Worm (Caenorhabditis elegans) whole organism, L1 larva: ENCODE measurements around the gene srh-42.

ENCODE experiments used
- C16A3.4 ChIP-seq: fragments of 150-350 bp; optimal IDR thresholded peaks from 2 replicates; lab custom pipeline; 2014; ENCODE audit warnings: missing biosample characterization, missing genetic modification characterization
- F16B12.6 ChIP-seq: fragments of 150-350 bp; optimal IDR thresholded peaks from 2 replicates; lab custom pipeline; 2014; ENCODE audit warnings: missing biosample characterization, missing genetic modification characterization
- aly-2 ChIP-seq: fragments of 150-350 bp; optimal IDR thresholded peaks from 2 replicates; lab custom pipeline; 2014; ENCODE audit warnings: missing biosample characterization, missing genetic modification characterization
- blmp-1 ChIP-seq: fragments of 150-350 bp; optimal IDR thresholded peaks from 2 replicates; lab custom pipeline; 2014; ENCODE audit warnings: missing biosample characterization, missing genetic modification characterization
- ceh-8 ChIP-seq: fragments of 200-800 bp; sonication (Bioruptor generic); optimal IDR thresholded peaks from 2 replicates; lab custom pipeline; 2018; ENCODE audit warnings: mild to moderate bottlenecking, missing genetic modification characterization, moderate library complexity, missing compliant biosample characterization
- ces-1 ChIP-seq: fragments of 150-350 bp; optimal IDR thresholded peaks from 2 replicates; lab custom pipeline; 2014; ENCODE audit warnings: missing biosample characterization, missing genetic modification reagents, missing genetic modification characterization
- dpl-1 ChIP-seq, 3 experiments: fragments of 150-350 bp in 2 of 3; sonication (generic microtip) in 1 of 3; optimal IDR thresholded peaks; 2 replicates each; lab custom pipeline; 2014 to 2017; ENCODE audit warnings: missing biosample characterization in 3 of 3, missing genetic modification characterization in 3 of 3, missing genetic modification reagents in 3 of 3
- efl-1 ChIP-seq, 4 experiments: fragments of 150-350 bp; optimal IDR thresholded peaks in 3 of 4; peaks in 1 of 4; 1 replicate in 1 of 4; 2 replicates in 3 of 4; lab custom pipeline; 2014; ENCODE audit warnings: missing biosample characterization in 2 of 4, missing genetic modification characterization in 2 of 4, missing genetic modification reagents in 2 of 4
- efl-3 ChIP-seq: fragments of 200-800 bp; sonication (Bioruptor generic); optimal IDR thresholded peaks from 2 replicates; lab custom pipeline; 2018; ENCODE audit warnings: mild to moderate bottlenecking, missing genetic modification characterization, missing compliant biosample characterization
- egl-13 ChIP-seq: sonication (generic microtip); optimal IDR thresholded peaks from 2 replicates; lab custom pipeline; 2016; ENCODE audit warnings: missing genotype, missing genetic modification reagents, missing genetic modification characterization, missing compliant biosample characterization
- egl-27 ChIP-seq, 2 experiments: fragments of 150-350 bp in 1 of 2; sonication (generic microtip); optimal IDR thresholded peaks; 3 replicates each; lab custom pipeline; 2017 to 2018; ENCODE audit warnings: missing biosample characterization in 2 of 2, missing genetic modification characterization in 2 of 2, missing genetic modification reagents in 2 of 2
- fkh-10 ChIP-seq: sonication (generic microtip); optimal IDR thresholded peaks from 2 replicates; lab custom pipeline; 2017; ENCODE audit warnings: missing biosample characterization, missing genetic modification reagents, missing genetic modification characterization
- fkh-4 ChIP-seq: sonication (generic microtip); optimal IDR thresholded peaks from 2 replicates; lab custom pipeline; 2016; ENCODE audit warnings: missing compliant biosample characterization, missing genetic modification characterization, borderline replicate concordance
- isw-1 ChIP-seq: fragments of 200-800 bp; sonication (Bioruptor generic); IDR thresholded peaks from 2 replicates; pipeline ENCODE4 v1.3.6; 2022; ENCODE audit warnings: missing genetic modification characterization, missing compliant biosample characterization
- lir-3 ChIP-seq: sonication (generic microtip); optimal IDR thresholded peaks from 2 replicates; lab custom pipeline; 2016; ENCODE audit warnings: mild to moderate bottlenecking, missing genetic modification characterization, moderate library complexity, missing compliant biosample characterization; ENCODE audit not compliant: poor library complexity
- lsy-2 ChIP-seq, 2 experiments: fragments of 150-350 bp; optimal IDR thresholded peaks; 2 replicates each; lab custom pipeline; 2014; ENCODE audit warnings: missing biosample characterization in 2 of 2, missing genetic modification characterization in 2 of 2
- mep-1 ChIP-seq: fragments of 150-350 bp; optimal IDR thresholded peaks from 2 replicates; lab custom pipeline; 2014; ENCODE audit warnings: missing biosample characterization, missing genetic modification characterization
- nhr-11 ChIP-seq: fragments of 150-350 bp; optimal IDR thresholded peaks from 2 replicates; lab custom pipeline; 2014; ENCODE audit warnings: missing biosample characterization, missing genetic modification characterization
- nhr-12 ChIP-seq: sonication (generic microtip); optimal IDR thresholded peaks from 2 replicates; lab custom pipeline; 2017; ENCODE audit warnings: missing biosample characterization, missing genetic modification characterization
- nhr-20 ChIP-seq: sonication (generic microtip); optimal IDR thresholded peaks from 2 replicates; lab custom pipeline; 2016; ENCODE audit warnings: mild to moderate bottlenecking, missing genetic modification characterization, missing compliant biosample characterization
- nhr-237 ChIP-seq: fragments of 150-350 bp; optimal IDR thresholded peaks from 2 replicates; lab custom pipeline; 2014; ENCODE audit warnings: missing biosample characterization, missing genetic modification characterization
- nhr-47 ChIP-seq: sonication (generic microtip); optimal IDR thresholded peaks from 2 replicates; lab custom pipeline; 2016; ENCODE audit warnings: mild to moderate bottlenecking, missing genetic modification characterization, moderate library complexity, missing compliant biosample characterization
- nhr-71 ChIP-seq: sonication (generic microtip); optimal IDR thresholded peaks from 2 replicates; lab custom pipeline; 2016; ENCODE audit warnings: mild to moderate bottlenecking, missing genetic modification characterization, moderate library complexity, missing compliant biosample characterization
- nhr-85 ChIP-seq: sonication (generic microtip); peaks from one replicate; lab custom pipeline; 2016; ENCODE audit warnings: missing genetic modification characterization, inconsistent platforms, missing compliant biosample characterization
- nhr-90 ChIP-seq: sonication (generic microtip); optimal IDR thresholded peaks from 2 replicates; lab custom pipeline; 2016; ENCODE audit warnings: mild to moderate bottlenecking, missing genetic modification characterization, missing compliant biosample characterization; ENCODE audit not compliant: poor library complexity
- skn-1 ChIP-seq: fragments of 150-350 bp; optimal IDR thresholded peaks from 2 replicates; lab custom pipeline; 2014; ENCODE audit warnings: missing biosample characterization, missing genetic modification characterization
- sox-4 ChIP-seq: sonication (generic microtip); optimal IDR thresholded peaks from 2 replicates; lab custom pipeline; 2016; ENCODE audit warnings: missing genetic modification characterization, missing compliant biosample characterization
- sup-37 ChIP-seq: fragments of 200-800 bp; sonication (Bioruptor generic); optimal IDR thresholded peaks from 2 replicates; lab custom pipeline; 2018; ENCODE audit warnings: mild to moderate bottlenecking, missing genetic modification characterization, missing compliant biosample characterization
- unc-86 ChIP-seq: sonication (generic microtip); optimal IDR thresholded peaks from 2 replicates; lab custom pipeline; 2016; ENCODE audit warnings: missing genetic modification characterization, missing compliant biosample characterization
- unc-98 ChIP-seq: fragments of 200-800 bp; sonication (Bioruptor generic); IDR thresholded peaks from 2 replicates; pipeline ENCODE4 v1.3.6; 2022; ENCODE audit warnings: missing genetic modification characterization, missing compliant biosample characterization

srh-42 gene

DNA sequence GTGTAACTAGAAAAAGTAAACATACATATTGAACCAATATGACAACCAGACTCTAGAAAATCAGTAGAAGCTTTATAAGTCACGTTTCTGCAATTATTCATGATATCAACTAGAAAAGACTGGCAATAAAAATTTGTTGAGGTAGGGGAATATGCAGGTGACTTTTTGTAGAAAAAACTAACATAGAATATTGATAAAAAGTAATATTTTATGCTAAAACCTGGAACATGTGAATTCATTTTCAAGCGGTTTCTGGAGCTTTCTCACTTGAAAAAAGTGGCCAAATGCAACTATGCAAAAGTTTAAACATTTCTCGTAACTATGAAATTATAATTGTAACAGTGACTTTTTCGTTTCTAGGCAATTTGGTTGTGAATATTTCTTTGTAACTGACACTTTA, at the start of gene srh-42:
TSS of gene srh-42 (minus strand) at position 101 of the 400 bp plus-strand sequence.
- TF ChIP-seq efl-1 (optimal IDR thresholded peaks at IDR 0.05; lab: Kevin White, UChicago) (no peak), efl-1 (GFP tag; optimal IDR thresholded peaks at IDR 0.05 in 1 of 2; lab: Kevin White, UChicago) (no peak), fkh-10 (GFP tag; lab: Kevin White, UChicago) (no peak), nhr-90 (tag; lab: Kevin White, UChicago) (no peak), unc-98 (GFP tag; lab: Robert Waterston, UW) (no peak)
- TF ChIP-seq, all 84 proteins: peak for 0

DNA sequence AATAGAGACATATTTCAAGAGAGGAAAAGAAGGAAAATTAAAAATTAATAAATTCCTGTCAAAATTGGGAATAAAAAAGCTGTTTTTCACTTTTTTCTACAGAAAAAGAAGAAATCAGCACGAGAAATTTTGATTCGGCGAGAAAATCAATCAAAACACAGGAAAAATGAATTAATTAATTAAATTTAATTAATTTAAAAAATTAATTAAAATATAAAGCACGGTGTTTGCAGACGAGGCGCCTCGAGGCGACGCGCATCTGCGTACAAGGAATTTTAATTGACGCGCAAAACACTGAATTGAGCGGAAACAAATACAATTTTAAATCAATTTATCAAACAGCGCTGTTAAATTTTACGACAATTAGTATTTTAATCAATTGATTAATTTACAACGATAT, 32.4 kb upstream of the srh-42 start:
- TF ChIP-seq dpl-1 (GFP tag; optimal IDR thresholded peaks at IDR 0.05; lab: Kevin White, UChicago) (peak in 1 of 3 experiments; percentile 22), ceh-8 (GFP tag; lab: Kevin White, UChicago) (peak; percentile 36), lir-3 (no peak), efl-1 (optimal IDR thresholded peaks at IDR 0.05; lab: Kevin White, UChicago) (peak in 1 of 2 experiments; percentile 18), efl-1 (GFP tag; optimal IDR thresholded peaks at IDR 0.05 in 1 of 2; lab: Kevin White, UChicago) (peak in 1 of 2 experiments; percentile 18), F16B12.6 (tag; lab: Kevin White, UChicago) (peak; percentile 16), ces-1 (no peak)

DNA sequence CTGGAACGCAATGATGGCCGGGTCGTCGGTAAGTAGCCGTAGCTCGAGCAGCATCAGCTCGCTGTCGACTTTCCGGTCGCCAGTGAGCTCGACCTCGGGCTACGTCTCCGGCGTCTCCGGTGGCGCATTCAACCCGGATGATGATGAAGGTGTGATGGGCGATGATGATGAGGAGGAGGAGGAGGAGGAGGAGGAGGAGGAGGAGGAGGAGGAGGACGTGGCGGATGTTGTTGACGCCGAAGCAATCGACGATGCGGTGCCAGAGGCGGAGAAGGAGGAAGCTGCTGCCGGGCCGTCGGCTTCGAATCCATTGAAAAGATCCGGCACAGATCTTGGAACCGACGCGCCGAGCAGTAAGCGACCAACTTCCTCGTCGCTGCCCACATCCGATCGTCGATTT, 30.4 kb upstream of the srh-42 start:
- TF ChIP-seq ceh-8 (GFP tag; lab: Kevin White, UChicago): peak; percentile 48
- TF ChIP-seq skn-1: no peak
- TF ChIP-seq, all 84 proteins: peak for 1

DNA sequence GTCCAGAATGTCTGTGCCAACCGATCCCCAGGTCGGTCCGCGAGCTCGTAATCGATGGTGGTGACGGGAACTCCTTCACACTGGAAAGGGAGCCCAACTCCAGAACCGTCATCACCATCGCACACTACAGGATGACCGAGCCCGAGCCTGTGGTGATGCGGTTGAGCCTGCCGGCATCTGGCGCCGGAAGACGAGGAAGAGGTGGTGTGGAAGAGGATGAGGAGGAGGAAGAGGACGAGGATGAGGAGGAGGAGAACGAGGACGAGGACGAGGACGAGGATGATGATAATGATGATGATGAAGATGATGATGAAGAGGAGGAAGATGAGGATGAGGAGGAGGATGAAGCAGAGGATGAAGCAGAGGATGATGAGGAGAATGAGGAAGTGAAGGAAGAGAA, 29.2 kb upstream of the srh-42 start, which contains the start of gene Y54G11A.14:
TSS of gene Y54G11A.14 (plus strand) at position 132 of the 400 bp plus-strand sequence.
- TF ChIP-seq nhr-71 (tag; lab: Kevin White, UChicago) (no peak), sup-37 (GFP tag; lab: Kevin White, UChicago) (no peak), nhr-20 (no peak), isw-1 (GFP tag; lab: Robert Waterston, UW) (no peak), unc-98 (GFP tag; lab: Robert Waterston, UW) (no peak), lsy-2 (tag; optimal IDR thresholded peaks at IDR 0.05; lab: Kevin White, UChicago) (no peak), fkh-4 (tag; lab: Kevin White, UChicago) (no peak), nhr-12 (no peak), sox-4 (tag; lab: Kevin White, UChicago) (no peak), ces-1 (no peak), C16A3.4 (no peak), nhr-237 (no peak), egl-13 (tag; lab: Kevin White, UChicago) (no peak), ceh-8 (GFP tag; lab: Kevin White, UChicago) (no peak), egl-27 (tag; optimal IDR thresholded peaks at IDR 0.05; lab: Kevin White, UChicago) (no peak), unc-86 (tag; lab: Kevin White, UChicago) (no peak), efl-1 (optimal IDR thresholded peaks at IDR 0.05; lab: Kevin White, UChicago) (no peak), efl-1 (GFP tag; optimal IDR thresholded peaks at IDR 0.05 in 1 of 2; lab: Kevin White, UChicago) (no peak), aly-2 (tag; lab: Kevin White, UChicago) (no peak), nhr-85 (tag; lab: Kevin White, UChicago) (no peak), mep-1 (tag; lab: Kevin White, UChicago) (no peak)

DNA sequence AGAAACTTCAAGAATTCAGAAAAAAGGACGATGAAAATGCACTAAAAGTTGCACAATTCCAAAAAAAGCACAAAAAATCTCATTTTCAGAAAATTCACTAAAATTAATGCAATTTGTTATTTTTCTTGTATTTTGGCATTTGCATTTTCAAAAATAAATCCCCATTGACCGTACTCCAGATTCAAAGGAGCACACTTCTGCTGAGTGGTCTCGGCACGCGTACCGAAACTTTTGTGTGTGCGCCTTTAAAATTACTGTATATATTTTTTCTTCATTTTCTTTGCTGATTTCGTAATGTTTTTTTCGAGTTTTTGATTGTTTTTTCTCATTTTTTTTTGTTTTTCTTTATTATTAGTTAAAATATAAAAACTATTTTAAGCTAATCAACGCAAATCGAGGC, 23.3 kb upstream of the srh-42 start:
- no peak for TF ChIP-seq dpl-1 (GFP tag; optimal IDR thresholded peaks at IDR 0.05; lab: Kevin White, UChicago)
- TF ChIP-seq nhr-47: no peak
- no peak for TF ChIP-seq efl-1 (optimal IDR thresholded peaks at IDR 0.05; lab: Kevin White, UChicago)
- TF ChIP-seq efl-1 (GFP tag; optimal IDR thresholded peaks at IDR 0.05 in 1 of 2; lab: Kevin White, UChicago): peak in 1 of 2 experiments; percentile 44

DNA sequence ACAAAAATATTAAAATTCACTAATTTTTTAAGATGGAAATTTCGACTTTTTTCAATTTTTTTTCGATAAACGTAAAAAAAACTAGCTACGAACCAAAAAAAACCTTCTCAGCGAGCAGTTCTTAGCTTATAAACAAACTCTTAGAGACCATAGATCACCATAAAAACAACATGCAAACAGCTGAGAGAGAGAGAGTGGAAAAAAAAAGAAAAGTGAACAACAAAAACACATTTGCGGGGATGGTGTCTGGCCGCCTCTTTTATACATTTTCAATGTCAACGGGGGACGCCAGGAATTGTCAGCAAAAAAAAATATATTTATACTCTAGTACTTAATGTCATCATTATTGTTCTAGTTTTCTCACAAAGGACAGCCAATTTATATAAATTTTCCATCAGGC, 22.7 kb upstream of the srh-42 start:
- TF ChIP-seq nhr-11 (tag; lab: Kevin White, UChicago): no peak
- TF ChIP-seq efl-3: no peak
- TF ChIP-seq blmp-1: peak; percentile 25
- TF ChIP-seq, all 84 proteins: peak for 1
